Worm (Caenorhabditis elegans) whole organism, L3 larva: ENCODE measurements around the gene algn-8.

Experiments used
- ama-1 ChIP-seq: fragments of 150-350 bp; optimal IDR thresholded peaks from 2 replicates; lab custom pipeline; 2018
- ceh-82 ChIP-seq: fragments of 150-350 bp; optimal IDR thresholded peaks from 2 replicates; lab custom pipeline; 2014; ENCODE audit warnings: missing biosample characterization, missing genetic modification characterization
- elt-1 ChIP-seq: fragments of 150-350 bp; optimal IDR thresholded peaks from 2 replicates; lab custom pipeline; 2014; ENCODE audit warnings: missing biosample characterization, missing genetic modification characterization
- elt-2 ChIP-seq: sonication (generic microtip); optimal IDR thresholded peaks from 2 replicates; lab custom pipeline; 2016; ENCODE audit warnings: missing genetic modification reagents, mild to moderate bottlenecking, missing genetic modification characterization, missing compliant biosample characterization
- elt-3 ChIP-seq, 3 experiments: fragments of 150-350 bp in 1 of 3; sonication (generic microtip) in 2 of 3; optimal IDR thresholded peaks; 2 replicates in 2 of 3; 4 replicates in 1 of 3; lab custom pipeline; 2014 to 2017; ENCODE audit warnings: missing biosample characterization in 3 of 3, missing genetic modification characterization in 3 of 3
- eor-1 ChIP-seq, 2 experiments: fragments of 150-350 bp; optimal IDR thresholded peaks; 2 replicates each; lab custom pipeline; 2014 to 2018; ENCODE audit warnings: missing biosample characterization in 2 of 2, missing genetic modification characterization in 2 of 2
- jun-1 ChIP-seq: fragments of 150-350 bp; optimal IDR thresholded peaks from 2 replicates; lab custom pipeline; 2014; ENCODE audit warnings: missing biosample characterization, missing genetic modification reagents, missing genetic modification characterization
- lin-15B ChIP-seq: fragments of 150-350 bp; optimal IDR thresholded peaks from 2 replicates; lab custom pipeline; 2014; ENCODE audit warnings: missing biosample characterization, missing genetic modification characterization
- lin-39 ChIP-seq: fragments of 150-350 bp; optimal IDR thresholded peaks from 2 replicates; lab custom pipeline; 2018; ENCODE audit warnings: missing biosample characterization, missing genetic modification reagents, missing genetic modification characterization
- nfya-1 ChIP-seq: sonication (generic microtip); optimal IDR thresholded peaks from 2 replicates; lab custom pipeline; 2017; ENCODE audit warnings: missing genetic modification characterization, mild to moderate bottlenecking, missing compliant biosample characterization, antibody characterized with exemption, moderate library complexity; ENCODE audit not compliant: insufficient read depth
- nhr-12 ChIP-seq: fragments of 150-350 bp; optimal IDR thresholded peaks from 2 replicates; lab custom pipeline; 2014; ENCODE audit warnings: missing biosample characterization, missing genetic modification characterization
- nhr-76 ChIP-seq: fragments of 150-350 bp; sonication (generic microtip); optimal IDR thresholded peaks from 5 replicates; lab custom pipeline; 2014; ENCODE audit warnings: missing biosample characterization, missing genetic modification characterization
- unc-62 ChIP-seq: fragments of 150-350 bp; sonication (generic microtip); optimal IDR thresholded peaks from 4 replicates; lab custom pipeline; 2014; ENCODE audit warnings: missing biosample characterization, missing genetic modification reagents, missing genetic modification characterization
- ztf-4 ChIP-seq: fragments of 150-350 bp; optimal IDR thresholded peaks from 2 replicates; lab custom pipeline; 2014; ENCODE audit warnings: missing biosample characterization, missing genetic modification characterization

ce11 chrII:9920468-9920867 is 34.2 kb upstream of the algn-8 start, which contains the start of gene pho-10:
- TF ChIP-seq nfya-1 (tag; lab: Kevin White, UChicago) = no peak
- no peak for TF ChIP-seq jun-1
- no peak for TF ChIP-seq ztf-4 (tag; lab: Kevin White, UChicago)
- no peak for TF ChIP-seq lin-39
- TF ChIP-seq elt-2 (tag; lab: Kevin White, UChicago) = no peak
- TF ChIP-seq unc-62 = no peak
- no peak for TF ChIP-seq lin-15B (tag; lab: Kevin White, UChicago)
- no peak for TF ChIP-seq elt-3 (tag; optimal IDR thresholded peaks at IDR 0.05; lab: Kevin White, UChicago)
- TF ChIP-seq nhr-76 (tag; lab: Kevin White, UChicago) = no peak
- TF ChIP-seq elt-1 = no peak
- no peak for TF ChIP-seq eor-1 (tag; optimal IDR thresholded peaks at IDR 0.05; lab: Kevin White, UChicago)
- TF ChIP-seq nhr-12 (tag; lab: Kevin White, UChicago) = no peak
- no peak for TF ChIP-seq ceh-82 (tag; lab: Kevin White, UChicago)
- TF ChIP-seq ama-1 (lab: Kevin White, UChicago) = no peak
